Fruit fly (Drosophila melanogaster) ovary, adult (tissue): ENCODE measurements around the gene CG17343.

Experiments
- CG17801 ChIP-seq: fragments of 200-800 bp; optimal IDR thresholded peaks from 2 replicates; lab custom pipeline; 2019; ENCODE audit warnings: missing biosample characterization, mild to moderate bottlenecking, missing genetic modification characterization, moderate library complexity; ENCODE audit not compliant: partially characterized antibody

Gene CG17343

DNA sequence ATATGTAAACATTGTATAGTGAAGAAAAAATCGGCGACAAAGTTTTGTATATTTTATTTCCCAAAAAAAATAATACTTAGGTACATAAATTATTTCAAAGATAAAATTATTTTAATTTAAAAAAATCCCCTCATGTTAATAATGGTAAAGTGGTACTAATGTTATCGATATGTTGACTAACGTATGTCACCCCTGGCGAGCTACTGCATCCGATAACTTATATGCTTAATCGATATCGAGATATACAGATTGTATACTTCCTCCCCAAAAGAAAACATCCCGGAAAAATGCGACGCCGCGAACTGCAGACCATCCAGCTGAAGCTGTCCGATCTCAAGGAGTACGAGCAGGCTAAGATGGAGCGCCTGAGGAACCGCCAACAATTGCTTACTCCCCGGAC, at the start of gene CG17343:
CG17343 (plus strand) TSS at position 224 of the 400 bp plus-strand sequence.
- peak; percentile 13 for TF ChIP-seq CG17801 (GFP tag; lab: Kevin White, UChicago)

DNA sequence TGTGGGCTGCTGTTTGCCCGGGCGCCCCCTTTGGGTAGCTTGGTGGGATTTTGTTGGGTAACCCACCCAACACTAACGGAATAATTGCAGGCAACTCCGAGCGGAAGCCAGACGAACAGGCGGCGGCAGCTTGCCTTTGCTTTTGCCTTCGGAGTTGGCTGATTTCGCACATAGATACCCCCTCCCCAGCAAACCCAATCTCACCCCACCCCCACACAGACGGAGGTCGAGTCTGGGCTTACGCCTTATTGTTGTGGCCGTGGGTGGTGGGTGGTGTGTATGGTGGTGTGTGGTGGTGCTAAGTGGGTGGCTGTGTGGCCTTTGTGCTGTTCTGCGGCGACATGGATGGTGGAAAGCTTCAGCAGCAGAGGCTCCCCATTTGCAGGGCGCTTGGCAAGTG, 49.1 kb upstream of the CG17343 start:
- TF ChIP-seq CG17801 (GFP tag; lab: Kevin White, UChicago) = no peak

DNA sequence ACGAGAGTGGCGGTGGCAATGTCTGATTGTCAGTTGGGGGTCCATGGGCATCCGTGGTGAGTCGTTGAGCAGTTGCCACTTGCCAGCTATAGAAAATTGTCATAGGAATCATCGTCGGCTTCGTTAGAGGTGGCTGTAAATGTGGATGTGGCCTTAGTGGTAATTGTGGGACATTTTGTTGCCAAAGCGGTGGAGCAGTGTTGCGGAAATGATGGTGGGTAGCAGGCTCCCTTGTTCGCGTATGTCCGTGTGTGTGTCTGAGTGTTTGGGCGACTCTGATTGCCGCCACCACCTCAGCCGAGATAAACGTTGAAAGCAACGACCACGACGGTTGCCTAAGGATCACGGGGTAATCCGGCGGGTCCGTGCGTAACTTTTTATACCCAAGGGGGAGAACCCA, 47.7 kb upstream of the CG17343 start:
- no peak for TF ChIP-seq CG17801 (GFP tag; lab: Kevin White, UChicago)

DNA sequence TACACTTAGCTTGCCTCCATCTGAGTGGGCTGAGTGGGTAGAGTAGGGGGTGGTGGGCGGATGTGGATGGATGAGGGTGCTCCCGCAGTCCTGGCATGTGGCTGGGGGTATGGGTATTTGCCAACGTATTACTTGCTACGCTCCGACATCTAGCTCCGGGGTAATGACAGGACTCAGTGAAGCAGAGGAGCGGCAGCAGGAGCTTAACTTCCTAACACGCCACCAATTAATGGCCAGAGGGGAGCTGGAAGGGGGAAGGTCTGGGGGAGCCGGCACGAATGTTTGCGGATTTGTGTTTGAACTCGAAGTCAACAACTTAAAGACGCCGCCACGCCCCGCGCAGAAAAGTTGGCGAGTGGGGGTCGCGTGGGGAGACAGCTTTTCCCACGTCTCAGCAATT, 46.5 kb upstream of the CG17343 start:
- TF ChIP-seq CG17801 (GFP tag; lab: Kevin White, UChicago) = no peak

DNA sequence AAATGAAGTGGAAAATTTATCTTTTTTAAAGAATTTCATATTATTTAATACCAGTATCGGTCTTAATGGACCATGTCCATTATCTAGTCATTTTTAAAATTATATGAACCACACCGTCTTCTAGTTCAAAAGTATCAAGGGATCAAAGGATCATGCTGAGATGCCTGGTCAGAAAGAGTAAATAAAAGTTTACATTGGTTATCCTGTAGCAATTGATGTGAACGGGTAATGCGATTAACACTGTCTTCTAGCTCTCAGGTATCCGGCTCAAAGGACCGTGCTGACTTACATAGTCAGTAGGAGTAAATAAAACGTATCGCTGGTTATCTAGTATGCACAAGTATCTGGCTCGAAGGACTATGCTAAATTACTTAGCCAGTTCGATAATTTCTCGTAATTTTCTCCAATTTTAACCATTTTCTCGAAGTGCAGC, 45.6 kb upstream of the CG17343 start:
- TF ChIP-seq CG17801 (GFP tag; lab: Kevin White, UChicago) = no peak

DNA sequence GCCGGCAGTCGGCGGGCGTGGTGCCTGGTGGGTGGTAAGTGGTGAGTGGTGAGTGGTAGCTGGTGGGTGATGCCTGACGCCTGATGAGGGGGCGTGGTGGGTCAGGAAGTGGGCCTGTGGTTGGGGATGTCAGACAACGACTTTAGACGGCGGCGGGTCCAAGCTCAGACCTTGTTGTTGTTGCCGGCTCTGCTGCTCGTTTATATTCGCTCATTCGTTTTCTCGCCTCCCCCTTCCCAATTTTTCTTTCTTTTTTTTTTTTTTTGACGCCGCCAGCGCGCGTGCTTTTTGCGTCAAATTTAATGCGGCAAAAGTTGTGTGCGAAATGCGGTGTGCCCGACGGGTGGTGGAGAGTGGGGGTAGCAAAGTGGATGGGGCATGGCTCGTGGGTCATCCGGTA, 45.1 kb upstream of the CG17343 start:
- TF ChIP-seq CG17801 (GFP tag; lab: Kevin White, UChicago) = no peak

DNA sequence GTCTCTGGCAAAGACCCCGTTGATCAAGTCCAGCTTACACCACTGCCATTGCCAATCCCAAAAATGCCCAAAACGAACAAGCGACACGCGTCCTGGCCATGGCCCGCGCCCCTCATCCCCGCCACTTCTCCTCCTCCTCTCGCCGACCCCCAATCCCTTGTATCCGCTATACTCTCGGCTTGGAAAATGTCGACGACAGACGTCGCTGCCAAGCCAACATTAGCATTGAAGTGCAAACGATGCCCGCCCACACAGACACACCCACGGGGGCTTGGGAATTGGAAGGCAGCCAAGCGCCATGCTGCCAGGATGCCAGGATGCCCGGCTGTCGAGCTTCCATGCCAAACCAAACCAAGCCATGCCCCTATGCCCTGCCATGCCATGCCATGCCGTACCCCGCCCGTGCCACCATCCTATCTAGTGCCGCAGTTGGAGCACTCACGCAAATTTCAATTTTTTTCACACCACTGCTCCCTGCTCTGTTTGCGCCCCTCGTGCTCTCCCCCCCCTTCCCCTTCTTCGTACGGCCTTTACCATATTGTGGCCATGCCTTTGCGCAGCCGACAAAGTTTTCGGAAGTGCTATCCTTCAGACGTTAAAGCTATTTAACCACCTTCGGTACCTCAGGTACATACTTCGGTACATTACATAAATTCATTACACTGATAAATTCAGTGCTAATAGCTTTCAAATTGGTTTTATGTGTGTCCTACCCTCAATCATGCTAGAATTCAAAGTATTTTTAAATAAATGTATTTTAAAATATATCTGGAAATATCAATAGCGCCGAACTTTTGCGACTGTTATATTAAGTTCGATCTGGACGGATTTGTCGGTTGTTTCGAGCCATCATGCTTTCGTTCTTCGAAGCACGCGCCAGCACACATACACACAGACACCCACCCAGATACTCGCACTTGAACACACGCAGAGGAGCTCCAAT, 43.2 kb upstream of the CG17343 start:
- TF ChIP-seq CG17801 (GFP tag; lab: Kevin White, UChicago) = no peak

DNA sequence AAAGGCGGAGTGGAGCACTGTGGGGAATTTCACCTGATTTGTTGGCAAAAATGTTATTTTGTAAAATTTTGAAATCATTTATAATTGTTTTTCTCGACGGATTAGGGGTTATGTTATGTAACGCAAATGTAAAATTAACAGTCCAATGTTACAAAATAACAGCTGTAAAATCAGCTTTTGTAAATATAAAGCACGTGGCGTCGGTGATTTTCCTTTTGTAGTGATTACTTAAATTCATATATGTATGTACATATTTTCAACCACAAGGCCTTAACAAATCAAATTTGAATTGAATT, 42.6 kb upstream of the CG17343 start, which contains the start of gene CG15172:
CG15172 (plus strand) TSS at position 197 of the 296 bp plus-strand sequence.
- TF ChIP-seq CG17801 (GFP tag; lab: Kevin White, UChicago) = no peak

DNA sequence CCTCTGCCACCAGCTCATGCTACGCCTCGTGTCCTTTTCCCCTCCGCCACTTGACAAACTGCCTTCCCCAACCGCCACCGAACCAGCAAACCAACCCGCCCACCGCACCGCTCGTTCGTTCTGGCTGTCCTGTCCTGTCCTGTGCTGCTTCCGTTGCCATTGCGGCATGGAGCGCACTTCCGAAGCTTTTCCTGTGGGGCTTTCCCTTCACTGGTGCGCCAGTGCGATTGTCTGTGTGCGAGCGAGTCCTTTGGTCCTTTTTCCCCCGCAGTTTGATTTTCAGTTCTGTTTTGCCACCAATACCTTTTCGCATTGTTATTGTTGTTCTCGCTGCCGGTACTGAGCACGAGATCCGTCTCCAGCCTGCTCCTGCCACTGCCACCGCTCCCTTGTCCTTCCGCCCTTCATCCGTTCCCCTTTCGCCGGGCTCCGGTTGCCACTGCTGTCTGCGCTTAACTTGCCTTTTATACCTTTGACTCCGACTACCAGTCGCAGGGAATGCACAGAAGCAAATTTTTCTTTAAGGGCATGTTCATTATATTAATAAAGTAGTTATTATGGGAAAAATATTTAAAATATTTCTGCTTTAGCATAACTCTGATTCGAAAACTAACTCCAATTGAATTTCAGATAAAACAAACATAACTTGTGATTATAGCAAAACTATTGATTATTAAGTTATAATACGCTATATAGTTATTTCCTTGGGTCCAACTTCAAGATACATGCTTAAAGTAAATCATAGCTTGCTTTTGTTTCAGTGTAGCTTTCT, 40.6 kb upstream of the CG17343 start:
- TF ChIP-seq CG17801 (GFP tag; lab: Kevin White, UChicago) = no peak

DNA sequence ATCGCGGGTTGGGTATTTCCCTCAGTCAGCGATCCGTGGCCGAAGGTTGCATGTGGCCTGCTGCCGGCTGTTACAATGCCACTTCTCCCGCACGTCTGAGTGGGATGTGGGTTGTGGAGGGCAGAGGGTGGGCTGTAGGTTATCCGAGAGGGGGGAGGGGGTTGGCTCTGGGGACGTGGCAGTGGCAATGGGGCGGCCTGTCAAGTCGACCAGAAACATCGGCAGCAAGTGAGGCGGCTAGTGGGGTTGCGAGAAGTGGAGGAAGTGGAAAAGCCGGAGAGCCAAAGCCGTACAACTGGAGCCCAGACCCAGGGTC, 40.0 kb upstream of the CG17343 start:
- TF ChIP-seq CG17801 (GFP tag; lab: Kevin White, UChicago) = no peak

DNA sequence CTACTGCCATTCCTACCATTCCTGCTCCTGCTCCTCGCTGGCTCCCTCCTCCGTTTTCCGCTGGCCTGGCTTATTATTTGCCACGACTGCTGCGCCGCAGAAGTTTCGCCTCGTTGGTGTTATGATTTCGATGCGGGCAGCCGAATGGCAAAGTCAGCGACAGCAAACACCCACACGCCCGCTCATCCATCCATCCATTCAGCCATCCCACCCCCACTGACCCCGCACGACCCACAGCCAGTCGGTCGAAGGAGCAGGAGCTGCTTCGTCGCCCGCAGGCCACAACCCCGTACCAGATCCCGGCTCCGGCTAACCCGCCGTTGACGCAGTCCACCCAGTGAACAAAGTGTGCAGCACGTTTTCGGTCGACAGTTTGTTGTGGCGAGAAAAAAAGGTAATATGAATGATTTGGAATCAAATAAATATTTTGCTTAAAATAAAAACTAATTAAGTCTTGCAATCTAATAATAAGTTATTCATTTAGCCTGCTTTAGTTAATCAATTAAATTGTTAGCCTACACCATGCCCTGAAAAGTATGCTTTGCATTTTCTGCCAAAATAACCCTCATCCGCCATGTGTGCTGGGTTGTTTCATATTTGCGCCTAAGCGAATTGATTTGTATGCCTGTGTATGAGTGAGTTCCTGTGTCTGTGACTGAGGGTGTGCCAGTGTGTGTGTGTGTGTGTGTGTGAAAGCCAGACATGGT, 38.1 kb upstream of the CG17343 start:
- no peak for TF ChIP-seq CG17801 (GFP tag; lab: Kevin White, UChicago)

DNA sequence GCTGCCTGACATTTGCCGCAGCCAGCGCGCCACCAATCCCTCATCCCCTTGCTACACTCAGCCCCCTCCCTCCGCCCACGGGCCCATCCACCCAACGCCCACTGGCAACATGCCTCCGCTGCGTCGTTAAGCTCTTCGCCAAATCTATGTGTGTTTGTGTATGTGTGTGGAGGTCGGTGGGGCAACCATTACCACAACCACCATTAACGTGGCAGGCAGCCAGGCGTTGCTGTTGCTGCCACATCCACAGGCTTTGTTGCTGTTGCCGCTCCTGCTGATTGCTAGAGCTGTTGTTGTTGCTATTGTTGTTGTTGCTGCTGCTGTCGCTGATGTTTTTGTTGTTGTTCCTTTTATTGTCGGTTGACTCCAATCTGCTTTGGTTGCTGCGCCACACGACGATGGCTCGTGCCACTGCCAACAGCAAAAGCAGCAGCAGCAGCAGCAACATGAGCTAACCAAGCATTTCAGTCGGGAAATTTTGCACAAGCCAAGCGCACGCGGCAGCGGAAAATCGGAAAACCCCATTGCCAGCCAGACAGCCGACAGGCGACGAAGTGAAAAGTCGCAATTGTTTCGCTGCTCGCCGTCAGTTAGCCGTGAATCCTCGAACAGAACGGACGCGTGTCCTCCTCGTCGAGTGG, 37.4 kb upstream of the CG17343 start, which contains the start of gene Sidpn:
Sidpn (plus strand) TSS at position 465 of the 641 bp plus-strand sequence.
- TF ChIP-seq CG17801 (GFP tag; lab: Kevin White, UChicago) = no peak

DNA sequence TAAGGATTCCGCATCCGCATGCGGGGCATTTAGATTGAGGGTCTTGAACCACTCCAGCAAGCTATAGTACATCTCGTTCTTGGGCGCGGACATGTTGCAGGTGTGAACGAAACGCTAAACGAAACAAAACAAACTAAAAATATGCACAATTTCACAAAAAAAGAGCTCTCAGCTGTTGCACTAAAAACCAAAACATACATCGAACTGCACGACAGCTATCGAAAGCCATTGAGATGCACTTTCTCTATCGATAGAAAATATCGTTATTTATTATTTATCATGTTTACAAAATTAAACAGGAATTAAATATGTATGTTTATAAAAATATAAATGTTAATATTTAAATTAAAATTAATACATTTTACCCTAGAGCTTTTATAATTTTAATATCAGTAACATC, 31.4 kb upstream of the CG17343 start, which contains the start of gene hook:
hook (minus strand) TSS at position 211 of the 400 bp plus-strand sequence.
- TF ChIP-seq CG17801 (GFP tag; lab: Kevin White, UChicago) = peak; percentile 32

DNA sequence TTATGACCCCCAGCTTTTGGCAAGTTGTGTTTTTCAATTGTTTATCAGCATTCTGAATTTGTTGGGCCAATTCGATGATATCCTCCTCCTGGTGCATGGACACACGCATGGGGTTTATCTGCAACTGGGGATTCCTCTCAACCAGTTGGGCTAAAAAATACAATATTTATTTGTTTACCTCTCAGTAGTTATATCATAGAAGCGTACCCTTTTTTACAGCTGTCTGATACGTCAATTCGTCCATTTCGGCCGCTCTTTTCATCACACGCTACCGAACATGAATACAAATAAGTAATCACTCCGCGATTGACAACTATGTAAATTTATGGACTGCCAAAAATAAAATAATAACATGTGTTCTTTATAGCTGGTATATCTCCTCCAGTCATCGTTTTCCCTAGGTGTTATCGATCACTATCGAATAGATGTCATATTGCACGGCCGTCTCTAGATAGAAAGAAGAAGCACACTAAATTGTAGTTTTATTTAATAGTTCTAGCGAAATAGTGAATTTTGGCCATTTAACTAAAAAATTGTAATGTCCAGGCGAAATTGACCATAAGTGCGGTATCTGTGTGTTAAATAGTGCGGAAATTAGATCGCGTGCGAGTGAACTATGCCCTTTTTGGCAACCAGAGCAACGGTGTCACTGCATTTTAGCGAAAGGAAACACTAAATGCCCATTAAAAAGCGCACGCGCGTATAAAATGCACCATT, 30.4 kb upstream of the CG17343 start, which contains the start of the genes mib2 and CG31800:
mib2 (plus strand) TSS at position 232 of the 717 bp plus-strand sequence.
CG31800 (minus strand) TSS at position 364 of the 717 bp plus-strand sequence.
- TF ChIP-seq CG17801 (GFP tag; lab: Kevin White, UChicago) = peak; percentile 11
